Fruit fly (Drosophila melanogaster): ENCODE results near the gene CG14879.
A peak's percentile ranks its signal among the peaks of the same experiment; 100 is the strongest.

Gene CG14879

DNA sequence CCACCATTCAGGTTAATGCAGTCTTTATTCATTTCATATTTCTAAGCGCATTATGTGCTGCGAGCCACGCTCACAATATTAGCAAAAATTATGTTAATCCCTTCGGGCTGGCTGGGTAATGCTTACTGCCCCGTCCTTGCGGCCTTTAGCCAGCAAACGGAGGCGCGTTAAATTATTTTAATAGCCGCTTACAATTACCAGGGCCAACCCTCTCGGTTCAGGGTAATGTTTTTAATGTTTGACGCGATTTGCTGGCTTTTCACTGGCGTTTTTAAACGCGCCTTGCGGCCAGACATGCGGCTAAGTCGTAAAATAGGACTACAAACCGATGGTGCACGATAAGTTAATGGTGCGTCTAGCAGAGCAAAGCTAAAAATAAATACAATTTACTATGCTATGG lies 14.2 kb downstream of the CG14879 start:
- TF ChIP-seq sc (optimal IDR thresholded peaks at IDR 0.05) = no peak
- TF ChIP-seq sc (GFP tag; optimal IDR thresholded peaks at IDR 0.05) = no peak
- peak; percentile 20; the same call in 1 of the 3 replicates for TF ChIP-seq Dbx (GFP tag; IDR thresholded peaks at IDR 0.05)
- TF ChIP-seq sisA (GFP tag; IDR thresholded peaks at IDR 0.05) = no peak
- peak; percentile 81 for TF ChIP-seq oc (tag; optimal IDR thresholded peaks at IDR 0.05)
- TF ChIP-seq CG8359 (GFP tag; optimal IDR thresholded peaks at IDR 0.05; ENCODE audit: borderline replicate concordance) = peak; percentile 94
- TF ChIP-seq Med (GFP tag) = peak; percentile 45

DNA sequence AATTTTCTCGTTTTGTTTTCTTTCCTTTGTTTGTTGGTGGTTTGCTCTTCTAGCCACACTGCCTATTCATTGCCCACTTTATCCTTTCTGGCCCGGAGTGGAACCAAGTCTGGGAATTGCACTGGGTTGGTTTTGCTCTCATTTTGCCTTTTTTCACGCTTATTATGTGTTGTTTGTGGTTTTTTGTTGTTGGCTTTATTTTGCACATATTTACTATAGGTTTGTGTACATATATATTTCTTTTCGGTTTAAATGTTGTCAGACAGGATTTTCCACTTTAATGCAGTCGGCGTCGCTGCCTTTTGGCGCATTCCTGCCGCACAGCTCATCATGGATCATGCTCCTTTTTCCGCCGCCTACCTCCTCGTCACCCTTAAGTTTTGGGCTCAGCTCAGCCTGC lies 14.7 kb downstream of the CG14879 start:
- TF ChIP-seq CG31224 (GFP tag; IDR thresholded peaks at IDR 0.05) (no peak), corto (GFP tag; optimal IDR thresholded peaks at IDR 0.05) (no peak), MBD-R2 (GFP tag; IDR thresholded peaks at IDR 0.05) (no peak), wdn (GFP tag; IDR thresholded peaks at IDR 0.05) (no peak), eyg (GFP tag; optimal IDR thresholded peaks at IDR 0.05) (no peak), CG4820 (GFP tag; optimal IDR thresholded peaks at IDR 0.05) (no peak), psq (GFP tag; optimal IDR thresholded peaks at IDR 0.05) (no peak), chinmo (GFP tag; IDR thresholded peaks at IDR 0.05; ENCODE audit: partially characterized antibody) (0 out of 4 replicates have a peak, but pooled peaks have one; percentile 7), CG6254 (GFP tag; optimal IDR thresholded peaks at IDR 0.05) (no peak), pan (optimal IDR thresholded peaks at IDR 0.05) (no peak), pan (GFP tag; optimal IDR thresholded peaks at IDR 0.05 in 1 of 2, IDR thresholded peaks at IDR 0.05 in 1 of 2) (no peak), Spps (tag; optimal IDR thresholded peaks at IDR 0.05) (no peak), zfh1 (GFP tag; IDR thresholded peaks at IDR 0.05) (no peak), CG10274 (GFP tag; optimal IDR thresholded peaks at IDR 0.05) (no peak), CG8765 (GFP tag; IDR thresholded peaks at IDR 0.05) (no peak), CG17829 (tag; optimal IDR thresholded peaks at IDR 0.05) (no peak), exex (tag; optimal IDR thresholded peaks at IDR 0.05) (no peak), CG10959 (GFP tag; IDR thresholded peaks at IDR 0.05) (no peak), ap (GFP tag; IDR thresholded peaks at IDR 0.05) (no peak), CG7745 (tag; optimal IDR thresholded peaks at IDR 0.05) (no peak), gsb-n (tag; optimal IDR thresholded peaks at IDR 0.05) (no peak), sna (GFP tag; IDR thresholded peaks at IDR 0.05; ENCODE audit: partially characterized antibody) (no peak), yki (optimal IDR thresholded peaks at IDR 0.05) (no peak), CG12236 (GFP tag; optimal IDR thresholded peaks at IDR 0.05) (no peak), CG1603 (tag; optimal IDR thresholded peaks at IDR 0.05) (no peak), nom (GFP tag; optimal IDR thresholded peaks at IDR 0.05) (peak; percentile 80), bsh (GFP tag; optimal IDR thresholded peaks at IDR 0.05) (peak in 1 of 2 experiments; percentile 1), twi (tag; optimal IDR thresholded peaks at IDR 0.05) (no peak), Ets65A (GFP tag) (peak; percentile 32), Nf-YA (GFP tag; IDR thresholded peaks at IDR 0.05) (no peak), CG6683 (GFP tag; optimal IDR thresholded peaks at IDR 0.05) (no peak), gce (GFP tag; IDR thresholded peaks at IDR 0.05) (no peak), Vsx1 (GFP tag; optimal IDR thresholded peaks at IDR 0.05) (no peak)

DNA sequence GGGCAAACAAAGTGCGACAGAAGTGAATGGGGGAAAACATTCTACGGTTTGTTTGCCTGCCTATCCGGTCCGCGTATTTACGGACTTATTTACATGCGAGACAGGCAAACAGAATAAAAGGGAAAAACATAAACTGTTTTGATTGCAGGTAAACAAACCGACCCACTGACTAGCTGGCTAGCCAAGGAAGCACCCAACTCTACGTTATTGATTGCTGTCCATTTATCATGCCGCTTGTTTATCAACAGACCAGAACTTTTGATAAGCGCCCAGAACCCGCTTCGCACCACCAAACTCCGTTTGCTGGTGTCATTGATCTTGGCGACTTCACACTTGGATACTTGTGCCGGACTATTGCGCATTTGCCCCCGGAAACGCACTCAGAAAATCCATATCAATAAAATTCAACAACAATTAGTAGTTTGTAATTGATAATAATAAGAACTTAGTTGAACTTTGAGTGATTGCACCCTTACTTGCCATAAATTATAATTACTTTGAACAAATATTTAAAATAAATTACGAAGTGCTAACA lies 17.1 kb downstream of the CG14879 start:
- TF ChIP-seq Six4 (GFP tag; optimal IDR thresholded peaks at IDR 0.05) = peak; percentile 31
- no peak for TF ChIP-seq hb (GFP tag; IDR thresholded peaks at IDR 0.05; ENCODE audit: partially characterized antibody)
- peak; percentile 73 for TF ChIP-seq HLHmδ (GFP tag; optimal IDR thresholded peaks at IDR 0.05)
- peak; percentile 58; the same call in 1 of the 2 replicates for TF ChIP-seq E2f2 (GFP tag; IDR thresholded peaks at IDR 0.05)
- TF ChIP-seq Doc3 (GFP tag; IDR thresholded peaks at IDR 0.05; ENCODE audit: partially characterized antibody) = no peak
- TF ChIP-seq CG31441 (GFP tag; IDR thresholded peaks at IDR 0.05) = peak; percentile 54; the same call in 1 of the 2 replicates
- TF ChIP-seq Atf-2 (GFP tag; optimal IDR thresholded peaks at IDR 0.05) = peak; percentile 38
- TF ChIP-seq Hr3 (GFP tag; optimal IDR thresholded peaks at IDR 0.05) = no peak
- TF ChIP-seq Sry-β (GFP tag; optimal IDR thresholded peaks at IDR 0.05) = peak; percentile 37
- no peak for TF ChIP-seq lmd (GFP tag; IDR thresholded peaks at IDR 0.05)
- TF ChIP-seq CG1792 (GFP tag; optimal IDR thresholded peaks at IDR 0.05) = peak; percentile 63
- peak; percentile 83 for TF ChIP-seq CG2875 (GFP tag; optimal IDR thresholded peaks at IDR 0.05)
